Fruit fly (Drosophila melanogaster) whole organism, embryonic: ENCODE measurements around the gene cu.
A peak's percentile ranks its signal among the peaks of the same experiment; 100 is the strongest.

ENCODE experiments used
- Aef1 ChIP-seq: fragments of 200-800 bp; sonication (Bioruptor generic); IDR thresholded peaks from 3 replicates; pipeline ENCODE4 v1.3.6; 2022; ENCODE audit warnings: missing biosample characterization, missing genetic modification characterization
- Atf-2 ChIP-seq: fragments of 200-800 bp; sonication (Bioruptor generic); optimal IDR thresholded peaks from 2 replicates; lab custom pipeline; 2016; ENCODE audit warnings: missing biosample characterization, missing genetic modification characterization
- Atf3 ChIP-seq: fragments of 200-800 bp; sonication (Bioruptor generic); optimal IDR thresholded peaks from 3 replicates; lab custom pipeline; 2016; ENCODE audit warnings: missing biosample characterization, missing genetic modification characterization
- Atf6 ChIP-seq: fragments of 200-800 bp; sonication (Bioruptor generic); IDR thresholded peaks from 2 replicates; pipeline ENCODE4 v1.3.6; 2022; ENCODE audit warnings: missing biosample characterization, missing genetic modification characterization
- CG10209 ChIP-seq: fragments of 200-800 bp; sonication (Bioruptor generic); optimal IDR thresholded peaks from 3 replicates; lab custom pipeline; 2017; ENCODE audit warnings: missing biosample characterization, mild to moderate bottlenecking, missing genetic modification characterization, missing genetic modification reagents
- CG12104 ChIP-seq: fragments of 200-800 bp; sonication (Bioruptor generic); optimal IDR thresholded peaks from 3 replicates; lab custom pipeline; 2016; ENCODE audit warnings: missing biosample characterization, missing genetic modification characterization
- CG12155 ChIP-seq: fragments of 200-800 bp; sonication (Bioruptor generic); optimal IDR thresholded peaks from 3 replicates; lab custom pipeline; 2016; ENCODE audit warnings: missing biosample characterization, missing genetic modification characterization
- CG12942 ChIP-seq: fragments of 200-800 bp; sonication (Bioruptor generic); optimal IDR thresholded peaks from 3 replicates; lab custom pipeline; 2016; ENCODE audit warnings: missing biosample characterization, missing genetic modification characterization
- CG14965 ChIP-seq: fragments of 200-800 bp; sonication (Bioruptor generic); optimal IDR thresholded peaks from 2 replicates; lab custom pipeline; 2016; ENCODE audit warnings: missing biosample characterization, missing genetic modification characterization, borderline replicate concordance
- CG15514 ChIP-seq: fragments of 200-800 bp; sonication (Bioruptor generic); optimal IDR thresholded peaks from 3 replicates; lab custom pipeline; 2017; ENCODE audit warnings: missing biosample characterization, missing genetic modification characterization, mild to moderate bottlenecking, moderate library complexity, missing genetic modification reagents
- CG1602 ChIP-seq: fragments of 200-800 bp; sonication (Bioruptor generic); optimal IDR thresholded peaks from 3 replicates; lab custom pipeline; 2016; ENCODE audit warnings: missing biosample characterization, missing genetic modification characterization
- CG17328 ChIP-seq: fragments of 200-800 bp; sonication (Bioruptor generic); IDR thresholded peaks from 2 replicates; pipeline ENCODE4 v1.3.6; 2022; ENCODE audit warnings: missing biosample characterization, missing genetic modification characterization
- CG3847 ChIP-seq: fragments of 200-800 bp; sonication (Bioruptor generic); IDR thresholded peaks from 2 replicates; pipeline ENCODE4 v1.3.6; 2022; ENCODE audit warnings: missing biosample characterization, missing genetic modification characterization
- CG4328 ChIP-seq: fragments of 200-800 bp; sonication (Bioruptor generic); optimal IDR thresholded peaks from 3 replicates; lab custom pipeline; 2017; ENCODE audit warnings: missing biosample characterization, missing genetic modification reagents, missing genetic modification characterization
- CG4360 ChIP-seq: fragments of 200-800 bp; sonication (Bioruptor generic); IDR thresholded peaks from 2 replicates; pipeline ENCODE4 v1.3.6; 2022; ENCODE audit warnings: missing biosample characterization, missing genetic modification characterization
- CG4854 ChIP-seq: fragments of 200-800 bp; sonication (Bioruptor generic); optimal IDR thresholded peaks from 2 replicates; lab custom pipeline; 2016; ENCODE audit warnings: missing biosample characterization, missing genetic modification characterization, inconsistent platforms
- CG6854 ChIP-seq: fragments of 200-800 bp; sonication (Bioruptor generic); optimal IDR thresholded peaks from 3 replicates; lab custom pipeline; 2017; ENCODE audit warnings: missing biosample characterization, mild to moderate bottlenecking, missing genetic modification characterization
- CG7963 ChIP-seq: fragments of 200-800 bp; sonication (Bioruptor generic); IDR thresholded peaks from 3 replicates; pipeline ENCODE4 v1.3.6; 2022; ENCODE audit warnings: missing biosample characterization, missing genetic modification characterization; ENCODE audit not compliant: partially characterized antibody
- Deaf1 ChIP-seq: fragments of 200-800 bp; optimal IDR thresholded peaks from 3 replicates; lab custom pipeline; 2019; ENCODE audit warnings: missing biosample characterization, mild to moderate bottlenecking, missing genetic modification characterization, moderate library complexity
- Dll ChIP-seq: fragments of 200-800 bp; sonication (Bioruptor generic); IDR thresholded peaks from 4 replicates; pipeline ENCODE4 v1.3.6; 2022; ENCODE audit warnings: missing biosample characterization, missing genetic modification characterization; ENCODE audit not compliant: partially characterized antibody
- Fer1 ChIP-seq: fragments of 200-800 bp; sonication (Bioruptor generic); optimal IDR thresholded peaks from 2 replicates; lab custom pipeline; 2017; ENCODE audit warnings: missing biosample characterization, mild to moderate bottlenecking, missing genetic modification characterization
- Fer3 ChIP-seq: fragments of 200-800 bp; sonication (Bioruptor generic); optimal IDR thresholded peaks from 2 replicates; lab custom pipeline; 2018; ENCODE audit warnings: missing biosample characterization, mild to moderate bottlenecking, missing genetic modification characterization, moderate library complexity
- HLH3B ChIP-seq: fragments of 200-800 bp; sonication (Bioruptor generic); IDR thresholded peaks from 2 replicates; pipeline ENCODE4 v1.3.6; 2022; ENCODE audit warnings: missing biosample characterization, missing genetic modification characterization
- Med ChIP-seq: fragments of 200-800 bp; sonication (Bioruptor generic); peaks from one replicate; lab custom pipeline; 2016; ENCODE audit warnings: missing biosample characterization, missing genetic modification characterization, mild to moderate bottlenecking, inconsistent platforms, moderate library complexity
- NFAT ChIP-seq: fragments of 200-800 bp; sonication (Bioruptor generic); IDR thresholded peaks from 2 replicates; pipeline ENCODE4 v1.3.6; 2022; ENCODE audit warnings: missing biosample characterization, missing genetic modification characterization
- Neu2 ChIP-seq: fragments of 200-800 bp; sonication (Bioruptor generic); optimal IDR thresholded peaks from 3 replicates; lab custom pipeline; 2016; ENCODE audit warnings: missing biosample characterization, missing genetic modification characterization, borderline replicate concordance
- Nf-YA ChIP-seq: fragments of 200-800 bp; sonication (Bioruptor generic); IDR thresholded peaks from 2 replicates; pipeline ENCODE4 v1.3.6; 2022; ENCODE audit warnings: missing biosample characterization, missing genetic modification characterization
- Oaz ChIP-seq: fragments of 200-800 bp; sonication (Bioruptor generic); IDR thresholded peaks from 2 replicates; pipeline ENCODE4 v1.3.6; 2022; ENCODE audit warnings: missing biosample characterization, missing genetic modification characterization
- Ptx1 ChIP-seq: fragments of 200-800 bp; sonication (Bioruptor generic); IDR thresholded peaks from 2 replicates; pipeline ENCODE4 v1.3.6; 2022; ENCODE audit warnings: missing biosample characterization, missing genetic modification characterization
- Six4 ChIP-seq: fragments of 200-800 bp; sonication (Bioruptor generic); optimal IDR thresholded peaks from 2 replicates; lab custom pipeline; 2016; ENCODE audit warnings: missing biosample characterization, missing genetic modification characterization
- Usf ChIP-seq: fragments of 200-800 bp; sonication (Bioruptor generic); optimal IDR thresholded peaks from 2 replicates; lab custom pipeline; 2017; ENCODE audit warnings: missing genotype, missing biosample characterization, missing genetic modification characterization
- abd-A ChIP-seq: fragments of 200-800 bp; sonication (Bioruptor generic); optimal IDR thresholded peaks from 3 replicates; lab custom pipeline; 2019; ENCODE audit warnings: missing biosample characterization, mild to moderate bottlenecking, missing genetic modification characterization, moderate library complexity
- al ChIP-seq: fragments of 200-800 bp; sonication (Bioruptor generic); IDR thresholded peaks from 2 replicates; pipeline ENCODE4 v1.3.6; 2022; ENCODE audit warnings: missing biosample characterization, missing genetic modification characterization
- ara ChIP-seq: fragments of 200-800 bp; sonication (Bioruptor generic); IDR thresholded peaks from 2 replicates; pipeline ENCODE4 v1.3.6; 2022; ENCODE audit warnings: missing biosample characterization, missing genetic modification characterization
- br ChIP-seq: fragments of >200 bp; optimal IDR thresholded peaks from 2 replicates; lab custom pipeline; 2017
- chm ChIP-seq: fragments of 200-800 bp; sonication (Bioruptor generic); IDR thresholded peaks from 2 replicates; pipeline ENCODE4 v1.3.6; 2022; ENCODE audit warnings: missing biosample characterization, missing genetic modification characterization
- crol ChIP-seq: fragments of 200-800 bp; sonication (Bioruptor generic); IDR thresholded peaks from 2 replicates; pipeline ENCODE4 v1.3.6; 2022; ENCODE audit warnings: missing biosample characterization, missing genetic modification characterization
- ewg ChIP-seq: fragments of 200-800 bp; sonication (Bioruptor generic); optimal IDR thresholded peaks from 3 replicates; lab custom pipeline; 2017; ENCODE audit warnings: mild to moderate bottlenecking, missing biosample characterization, missing genetic modification reagents, missing genetic modification characterization
- fu2 ChIP-seq: fragments of 200-800 bp; sonication (Bioruptor generic); optimal IDR thresholded peaks from 2 replicates; lab custom pipeline; 2016; ENCODE audit warnings: missing biosample characterization, missing genetic modification characterization
- inv ChIP-seq: fragments of 200-800 bp; sonication (Bioruptor generic); IDR thresholded peaks from 2 replicates; pipeline ENCODE4 v1.3.6; 2022; ENCODE audit warnings: missing biosample characterization, missing genetic modification characterization; ENCODE audit not compliant: partially characterized antibody
- ken ChIP-seq: fragments of 200-800 bp; sonication (Bioruptor generic); IDR thresholded peaks from 3 replicates; pipeline ENCODE4 v1.3.6; 2022; ENCODE audit warnings: missing biosample characterization, missing genetic modification characterization
- luna ChIP-seq: fragments of 200-800 bp; sonication (Bioruptor generic); optimal IDR thresholded peaks from 2 replicates; lab custom pipeline; 2016; ENCODE audit warnings: missing biosample characterization, missing genetic modification characterization
- mam ChIP-seq: fragments of 200-800 bp; sonication (Bioruptor generic); optimal IDR thresholded peaks from 3 replicates; lab custom pipeline; 2016; ENCODE audit warnings: missing biosample characterization, missing genetic modification characterization
- oc ChIP-seq: fragments of 200-800 bp; sonication (Bioruptor generic); optimal IDR thresholded peaks from 2 replicates; lab custom pipeline; 2018; ENCODE audit warnings: missing biosample characterization, mild to moderate bottlenecking, missing genetic modification characterization, moderate library complexity
- odd ChIP-seq: fragments of 200-800 bp; sonication (Bioruptor generic); optimal IDR thresholded peaks from 2 replicates; lab custom pipeline; 2017; ENCODE audit warnings: missing biosample characterization, mild to moderate bottlenecking, missing genetic modification characterization
- phol ChIP-seq: fragments of 200-800 bp; sonication (Bioruptor generic); optimal IDR thresholded peaks from 3 replicates; lab custom pipeline; 2018; ENCODE audit warnings: missing biosample characterization, mild to moderate bottlenecking, missing genetic modification characterization, moderate library complexity
- pros ChIP-seq: fragments of 200-800 bp; sonication (Bioruptor generic); optimal IDR thresholded peaks from 3 replicates; lab custom pipeline; 2019; ENCODE audit warnings: missing biosample characterization, mild to moderate bottlenecking, missing genetic modification characterization, moderate library complexity
- scrt ChIP-seq: fragments of 200-800 bp; sonication (Bioruptor generic); optimal IDR thresholded peaks from 2 replicates; lab custom pipeline; 2018; ENCODE audit warnings: missing biosample characterization, mild to moderate bottlenecking, missing genetic modification characterization, moderate library complexity
- sna ChIP-seq: fragments of 200-800 bp; sonication (Bioruptor generic); IDR thresholded peaks from 2 replicates; pipeline ENCODE4 v1.3.6; 2022; ENCODE audit warnings: missing biosample characterization, missing genetic modification characterization; ENCODE audit not compliant: partially characterized antibody
- sqz ChIP-seq: fragments of 200-800 bp; sonication (Bioruptor generic); optimal IDR thresholded peaks from 3 replicates; lab custom pipeline; 2018; ENCODE audit warnings: missing biosample characterization, mild to moderate bottlenecking, missing genetic modification characterization
- yki ChIP-seq: fragments of >200 bp; optimal IDR thresholded peaks from 3 replicates; lab custom pipeline; 2018
- z ChIP-seq: fragments of 200-800 bp; sonication (Bioruptor generic); IDR thresholded peaks from 3 replicates; pipeline ENCODE4 v1.3.6; 2022; ENCODE audit warnings: missing biosample characterization, missing genetic modification characterization

Gene cu

DNA sequence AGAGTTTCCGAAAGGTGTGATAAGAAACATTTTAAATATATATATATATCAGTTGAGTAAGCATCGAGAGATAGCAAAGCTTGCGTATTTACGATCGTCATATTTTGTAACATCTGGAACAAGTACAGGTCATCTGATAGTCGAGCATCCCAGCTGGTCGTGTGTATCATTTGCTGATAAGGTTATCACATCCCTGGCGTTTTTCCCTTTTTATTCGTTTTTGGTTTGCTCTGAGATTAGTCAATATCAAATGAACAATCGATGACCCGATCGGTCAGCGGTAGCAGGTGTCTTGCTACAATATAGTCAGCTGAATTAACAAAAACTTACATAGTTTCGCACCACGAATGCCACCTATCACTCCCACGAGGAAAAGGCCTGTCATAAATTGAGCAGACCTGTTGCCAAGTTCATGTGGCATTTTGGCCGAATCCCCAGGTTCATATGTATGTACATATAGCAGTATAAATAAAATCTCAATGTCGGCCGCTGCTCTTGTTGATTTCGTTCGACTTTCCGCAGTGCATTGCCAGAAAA, 3.6 kb downstream of the cu start (continued):
- TF ChIP-seq Atf6 = peak; percentile 75; the same call in 1 of the 2 replicates
- TF ChIP-seq odd (GFP tag; lab: Kevin White, UChicago) = peak; percentile 43
- TF ChIP-seq Med = peak; percentile 77
- TF ChIP-seq Usf (GFP tag; lab: Kevin White, UChicago) = peak; percentile 7
- no peak for TF ChIP-seq CG4328 (GFP tag; lab: Kevin White, UChicago)
- TF ChIP-seq Atf3 (GFP tag; lab: Kevin White, UChicago) = no peak
- peak; percentile 38 for TF ChIP-seq CG12942
- peak; percentile 63 for TF ChIP-seq scrt (GFP tag; lab: Kevin White, UChicago)
- TF ChIP-seq phol (tag; lab: Kevin White, UChicago) = peak; percentile 53
- peak; percentile 46 for TF ChIP-seq Fer1
- TF ChIP-seq ewg (GFP tag; lab: Kevin White, UChicago) = no peak
- TF ChIP-seq CG4854 (GFP tag; lab: Kevin White, UChicago) = no peak
- TF ChIP-seq CG12155 = peak; percentile 42
- no peak for TF ChIP-seq sqz (GFP tag; lab: Kevin White, UChicago)
- peak; percentile 9 for TF ChIP-seq CG1602 (GFP tag; lab: Kevin White, UChicago)
- no peak for TF ChIP-seq pros
- TF ChIP-seq CG10209 (GFP tag; lab: Kevin White, UChicago) = peak; percentile 55
- TF ChIP-seq br (lab: Kevin White, UChicago) = no peak
- TF ChIP-seq CG12104 (GFP tag; lab: Kevin White, UChicago) = peak; percentile 51
- TF ChIP-seq sna (GFP tag; lab: Robert Waterston, UW) = no peak
- TF ChIP-seq inv (GFP tag; lab: Robert Waterston, UW) = no peak
- peak; percentile 26 for TF ChIP-seq CG6854 (GFP tag; lab: Kevin White, UChicago)
- no peak for TF ChIP-seq ara
- TF ChIP-seq Six4 (GFP tag; lab: Kevin White, UChicago) = peak; percentile 25
- no peak for TF ChIP-seq Dll
- TF ChIP-seq yki (lab: Kevin White, UChicago) = no peak
- peak; percentile 39; the same call in 1 of the 2 replicates for TF ChIP-seq CG17328 (GFP tag; lab: Robert Waterston, UW)
- peak; percentile 66 for TF ChIP-seq Ptx1 (GFP tag; lab: Robert Waterston, UW)
- TF ChIP-seq CG3847 (GFP tag; lab: Robert Waterston, UW) = peak; percentile 40
- no peak for TF ChIP-seq CG7963 (GFP tag; lab: Robert Waterston, UW)
- no peak for TF ChIP-seq Neu2 (GFP tag; lab: Kevin White, UChicago)
- TF ChIP-seq crol (GFP tag; lab: Robert Waterston, UW) = no peak
- peak; percentile 63 for TF ChIP-seq Fer3
- no peak for TF ChIP-seq CG4360 (GFP tag; lab: Robert Waterston, UW)
- TF ChIP-seq mam (GFP tag; lab: Kevin White, UChicago) = peak; percentile 38
- no peak for TF ChIP-seq Atf-2 (GFP tag; lab: Kevin White, UChicago)
- peak; percentile 64; the same call in 1 of the 2 replicates for TF ChIP-seq al (GFP tag; lab: Robert Waterston, UW)
- TF ChIP-seq Aef1 = peak; percentile 52
- TF ChIP-seq CG14965 (GFP tag; lab: Kevin White, UChicago) = no peak
- peak; percentile 19 for TF ChIP-seq oc
- no peak for TF ChIP-seq chm (GFP tag; lab: Robert Waterston, UW)
- TF ChIP-seq CG15514 (GFP tag; lab: Kevin White, UChicago) = peak; percentile 54
- peak; percentile 26 for TF ChIP-seq Deaf1 (tag; lab: Kevin White, UChicago)
- no peak for TF ChIP-seq NFAT (GFP tag; lab: Robert Waterston, UW)
- no peak for TF ChIP-seq Nf-YA (GFP tag; lab: Robert Waterston, UW)
- TF ChIP-seq abd-A (tag; lab: Kevin White, UChicago) = no peak
- TF ChIP-seq fu2 = no peak
- TF ChIP-seq z (GFP tag; lab: Robert Waterston, UW) = no peak
- TF ChIP-seq HLH3B (GFP tag; lab: Robert Waterston, UW) = peak; percentile 50
- TF ChIP-seq luna (GFP tag; lab: Kevin White, UChicago) = no peak
- no peak for TF ChIP-seq ken (GFP tag; lab: Robert Waterston, UW)
- no peak for TF ChIP-seq Oaz (GFP tag; lab: Robert Waterston, UW)
